Worm (Caenorhabditis elegans): ENCODE data around the gene K12B6.4.

The K12B6.4 gene

DNA sequence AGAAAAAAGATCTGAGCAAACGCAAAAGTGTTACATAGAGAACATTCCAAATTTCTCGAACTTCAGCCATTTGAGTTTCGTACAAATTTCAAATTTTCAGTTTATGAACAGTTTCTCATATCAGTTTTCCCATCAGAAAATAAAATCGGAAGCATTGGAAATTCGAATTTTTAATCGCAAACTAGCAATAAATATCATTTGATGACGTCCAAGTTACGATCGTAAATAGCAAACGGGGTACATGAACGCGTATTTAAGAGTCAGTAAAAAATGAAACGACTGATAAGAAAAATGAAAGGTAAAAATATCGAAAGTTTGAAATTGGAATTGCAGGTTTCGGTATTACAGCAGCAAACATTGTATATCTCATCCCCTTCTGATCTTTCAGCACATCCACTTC lies 10.2 kb upstream of the K12B6.4 start:
- TF ChIP-seq php-3 (GFP tag; IDR thresholded peaks at IDR 0.05) (peak; percentile 93), pqm-1 (tag; optimal IDR thresholded peaks at IDR 0.05) (peak; percentile 54), F44E2.7 (GFP tag; IDR thresholded peaks at IDR 0.05) (no peak), mxl-2 (GFP tag; conservative IDR thresholded peaks at IDR 0.05) (no peak), nhr-28 (tag; optimal IDR thresholded peaks at IDR 0.05) (peak; percentile 7), dmd-8 (GFP tag; IDR thresholded peaks at IDR 0.05) (no peak), dve-1 (tag; optimal IDR thresholded peaks at IDR 0.05; ENCODE audit: insufficient read depth) (peak; percentile 52), daf-16 (GFP tag; optimal IDR thresholded peaks at IDR 0.05) (no peak), daf-16 (tag; optimal IDR thresholded peaks at IDR 0.05) (peak; percentile 65), daf-8 (GFP tag; IDR thresholded peaks at IDR 0.05) (no peak), tag-97 (GFP tag; IDR thresholded peaks at IDR 0.05) (no peak), zfp-3 (GFP tag; conservative IDR thresholded peaks at IDR 0.05) (no peak), ctbp-1 (GFP tag; IDR thresholded peaks at IDR 0.05) (no peak), dmd-6 (GFP tag; IDR thresholded peaks at IDR 0.05) (peak; percentile 30; the same call in 1 of the 2 replicates)

DNA sequence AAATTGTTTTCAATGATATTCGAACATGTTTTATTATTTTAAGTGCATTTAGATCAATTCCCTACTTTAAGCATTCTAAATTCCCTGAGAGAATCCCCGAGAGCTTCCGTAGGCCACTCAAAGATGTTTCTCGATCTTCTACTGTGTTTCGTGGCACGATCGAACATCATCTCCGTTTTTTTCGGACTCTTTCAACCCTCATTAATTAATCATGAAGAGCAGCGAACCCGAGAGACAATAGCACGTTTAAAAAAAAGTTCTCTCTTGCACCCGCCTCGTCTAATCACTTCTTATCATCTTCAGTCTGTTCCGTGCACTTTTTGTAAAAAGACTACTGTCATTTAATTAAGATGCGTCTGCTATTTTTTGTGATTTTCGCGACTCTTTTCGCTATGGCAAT lies 7.5 kb upstream of the K12B6.4 start, which contains the start of gene K12B6.11:
Gene K12B6.11 (plus strand): TSS at position 301 of the 400 bp plus-strand sequence.
- TF ChIP-seq lsy-2 (tag; optimal IDR thresholded peaks at IDR 0.05): no peak
- peak; percentile 25; the same call in 1 of the 2 replicates for TF ChIP-seq dmd-6 (GFP tag; IDR thresholded peaks at IDR 0.05)

DNA sequence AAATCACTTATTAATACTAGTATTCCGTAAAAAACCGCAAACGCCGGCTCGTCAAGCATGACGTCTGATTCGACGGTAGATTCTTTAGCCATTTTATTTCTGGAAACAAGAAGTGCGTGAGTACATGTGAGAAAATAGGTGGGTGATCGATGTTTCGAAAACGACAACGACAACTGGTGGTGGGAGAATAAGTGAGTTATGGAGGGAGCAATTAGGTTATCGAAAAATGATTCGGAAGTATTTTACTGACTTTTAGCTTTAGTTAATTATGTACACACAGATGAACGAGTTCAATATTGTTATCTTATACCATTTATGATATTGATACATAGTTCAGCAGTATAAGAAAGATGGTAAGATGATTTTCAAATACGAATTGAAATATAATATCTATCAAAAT lies 5.3 kb upstream of the K12B6.4 start, which contains the start of gene srn-1:
Gene srn-1 (minus strand): TSS at position 101 of the 400 bp plus-strand sequence.
- TF ChIP-seq attf-4 (tag; optimal IDR thresholded peaks at IDR 0.05) (no peak), madf-5 (GFP tag; IDR thresholded peaks at IDR 0.05) (no peak), vab-7 (GFP tag; IDR thresholded peaks at IDR 0.05) (no peak), snpc-4 (tag; optimal IDR thresholded peaks at IDR 0.05) (no peak), cey-2 (tag; optimal IDR thresholded peaks at IDR 0.05; ENCODE audit: borderline replicate concordance, insufficient read depth) (no peak), mxl-2 (GFP tag; conservative IDR thresholded peaks at IDR 0.05) (no peak), snpc-1.2 (GFP tag; IDR thresholded peaks at IDR 0.05) (no peak), Y48G9A.11 (GFP tag; IDR thresholded peaks at IDR 0.05) (no peak)

DNA sequence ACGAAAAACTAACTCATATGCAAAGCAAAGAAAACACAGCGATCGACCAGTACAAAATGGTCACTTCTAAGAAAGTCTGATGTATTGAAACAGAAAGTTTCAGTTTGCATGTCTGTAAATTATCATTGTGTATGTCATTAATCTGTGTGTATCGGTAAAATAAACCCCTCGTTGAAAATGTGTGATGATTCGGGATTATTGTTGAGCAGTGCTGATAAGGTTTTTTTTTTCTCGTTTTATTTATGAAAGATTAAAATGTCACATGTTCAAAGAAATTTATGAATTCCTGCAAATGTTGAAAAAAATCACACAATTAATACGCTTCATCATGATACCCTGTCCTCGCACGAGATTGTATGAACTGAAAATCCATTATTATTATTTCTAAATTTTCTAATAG lies 1.0 kb downstream of the K12B6.4 start:
- TF ChIP-seq Y105C5A.15 (GFP tag; IDR thresholded peaks at IDR 0.05) (no peak), lin-13 (GFP tag; optimal IDR thresholded peaks at IDR 0.05) (no peak), zag-1 (tag; optimal IDR thresholded peaks at IDR 0.05) (no peak), ztf-7 (tag; optimal IDR thresholded peaks at IDR 0.05) (no peak), spr-1 (tag; optimal IDR thresholded peaks at IDR 0.05) (no peak), lin-29 (GFP tag; IDR thresholded peaks at IDR 0.05) (no peak), hlh-30 (tag; optimal IDR thresholded peaks at IDR 0.05; ENCODE audit: insufficient read depth) (no peak), egl-27 (tag; optimal IDR thresholded peaks at IDR 0.05) (no peak), mxl-2 (GFP tag; conservative IDR thresholded peaks at IDR 0.05) (no peak), pqm-1 (tag; optimal IDR thresholded peaks at IDR 0.05) (peak; percentile 4), dmd-6 (GFP tag; IDR thresholded peaks at IDR 0.05) (peak; percentile 32; the same call in 1 of the 2 replicates)

DNA sequence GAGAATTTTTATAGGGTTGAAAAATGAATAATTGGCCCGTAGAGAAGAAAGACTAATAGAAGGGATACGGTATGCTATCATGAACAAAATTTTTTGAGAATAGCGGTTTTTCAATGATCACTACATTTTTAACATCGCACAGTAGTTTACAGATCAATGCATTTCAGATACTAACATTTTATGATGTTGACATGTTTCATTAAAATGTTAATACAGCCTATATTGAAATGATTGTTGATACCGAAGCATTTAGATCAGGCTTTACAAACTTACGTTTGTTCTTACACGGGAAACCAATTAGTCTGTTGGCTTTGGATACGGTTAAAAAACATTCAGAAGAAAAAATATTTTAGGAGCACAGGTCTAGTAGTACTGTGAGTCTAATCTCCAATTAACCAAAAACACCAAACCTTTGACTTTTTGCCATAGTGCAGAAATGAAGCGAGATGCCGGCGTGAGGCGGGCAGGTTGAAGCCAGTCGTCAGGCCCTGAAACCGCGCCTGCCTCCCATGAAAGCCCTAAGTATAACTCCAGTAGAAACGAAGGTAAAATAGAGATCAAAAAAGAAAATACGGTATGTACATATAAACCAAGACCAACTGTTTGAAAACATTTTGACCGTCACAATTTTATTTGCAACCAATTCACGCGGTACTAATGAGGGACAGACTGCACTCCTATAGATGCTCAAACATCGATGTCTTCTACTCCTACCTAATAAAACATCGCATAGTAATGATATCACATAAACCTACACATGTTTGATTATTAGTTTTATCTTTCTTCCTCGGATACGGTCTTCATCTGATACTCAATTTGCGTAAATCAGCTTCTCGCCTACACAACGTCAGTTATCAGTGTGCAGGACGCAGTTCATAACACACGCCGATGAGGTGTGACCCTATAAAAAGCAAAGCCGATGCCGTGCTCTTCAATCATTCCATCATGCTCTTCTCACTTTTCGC lies 2.7 kb downstream of the K12B6.4 start, which contains the start of gene fil-2:
Gene fil-2 (plus strand): TSS at position 915 of the 965 bp plus-strand sequence.
- TF ChIP-seq lin-38 (GFP tag; IDR thresholded peaks at IDR 0.05): no peak
- TF ChIP-seq madf-9 (GFP tag; conservative IDR thresholded peaks at IDR 0.05): no peak
- no peak for TF ChIP-seq lin-1 (GFP tag; IDR thresholded peaks at IDR 0.05)
- TF ChIP-seq T26A8.4 (GFP tag; IDR thresholded peaks at IDR 0.05): peak; percentile 74
- no peak for TF ChIP-seq fkh-10 (GFP tag; optimal IDR thresholded peaks at IDR 0.05)
- TF ChIP-seq dmd-6 (GFP tag; IDR thresholded peaks at IDR 0.05): peak; percentile 41; the same call in 1 of the 2 replicates
- TF ChIP-seq set-16 (GFP tag; IDR thresholded peaks at IDR 0.05): no peak
- TF ChIP-seq zfp-2 (tag; optimal IDR thresholded peaks at IDR 0.05): no peak
- no peak for TF ChIP-seq F10B5.3 (tag; optimal IDR thresholded peaks at IDR 0.05)
- peak; percentile 73 for TF ChIP-seq nhr-28 (tag; optimal IDR thresholded peaks at IDR 0.05)
- TF ChIP-seq ztf-11 (tag; optimal IDR thresholded peaks at IDR 0.05): no peak
- TF ChIP-seq lin-29 (GFP tag; IDR thresholded peaks at IDR 0.05): 0 out of 2 replicates have a peak, but pooled peaks have one; percentile 39
- TF ChIP-seq hmg-1.1 (GFP tag; IDR thresholded peaks at IDR 0.05): 0 out of 2 replicates have a peak, but pooled peaks have one; percentile 21
- no peak for TF ChIP-seq ctbp-1 (GFP tag; IDR thresholded peaks at IDR 0.05)
- no peak for TF ChIP-seq nhr-76 (tag; optimal IDR thresholded peaks at IDR 0.05)
- no peak for TF ChIP-seq fos-1 (tag; optimal IDR thresholded peaks at IDR 0.05)
- TF ChIP-seq tag-97 (GFP tag; IDR thresholded peaks at IDR 0.05): no peak
- no peak for TF ChIP-seq php-3 (GFP tag; IDR thresholded peaks at IDR 0.05)
